Fruit fly (Drosophila melanogaster) ovary, adult (tissue): ENCODE data around the gene mRpS6.

ENCODE experiments used
- CG17801 ChIP-seq: fragments of 200-800 bp; optimal IDR thresholded peaks from 2 replicates; lab custom pipeline; 2019; ENCODE audit warnings: missing biosample characterization, mild to moderate bottlenecking, missing genetic modification characterization, moderate library complexity; ENCODE audit not compliant: partially characterized antibody

Gene mRpS6

dm6 chr3L:4383543-4384325 is 19.4 kb downstream of the mRpS6 start:
- TF ChIP-seq CG17801, result no peak

dm6 chr3L:4384326-4384662 is 19.9 kb downstream of the mRpS6 start, which contains the start of gene slow:
Gene slow (plus strand): TSS chr3L:4384442.
- TF ChIP-seq CG17801, result peak; percentile 12

- TF ChIP-seq CG17801, result no peak
These were observed 23.9 kb downstream of the mRpS6 start for dm6 chr3L:4388215-4388614.

- TF ChIP-seq CG17801, result no peak
These were observed 24.8 kb downstream of the mRpS6 start for dm6 chr3L:4389104-4389503.

- TF ChIP-seq CG17801, result no peak
These were observed 28.5 kb downstream of the mRpS6 start for dm6 chr3L:4392851-4393250.

- no peak for TF ChIP-seq CG17801
These were observed 29.3 kb downstream of the mRpS6 start for dm6 chr3L:4393642-4394041.

- TF ChIP-seq CG17801, result no peak
These were observed 31.2 kb downstream of the mRpS6 start for dm6 chr3L:4395501-4396073.

- no peak for TF ChIP-seq CG17801
These were observed 32.0 kb downstream of the mRpS6 start for dm6 chr3L:4396372-4396771.

dm6 chr3L:4397137-4397536 is 32.8 kb downstream of the mRpS6 start:
- no peak for TF ChIP-seq CG17801

- TF ChIP-seq CG17801, result no peak
These were observed 33.5 kb downstream of the mRpS6 start for dm6 chr3L:4397874-4398273.

dm6 chr3L:4399905-4400304 is 35.6 kb downstream of the mRpS6 start:
- no peak for TF ChIP-seq CG17801

- TF ChIP-seq CG17801, result no peak
These were observed 36.9 kb downstream of the mRpS6 start for dm6 chr3L:4401241-4401640.

- no peak for TF ChIP-seq CG17801
These were observed 38.9 kb downstream of the mRpS6 start, which contains the start of gene Syx17 for dm6 chr3L:4403180-4403769. Gene Syx17 (plus strand): TSS chr3L:4403487.

- TF ChIP-seq CG17801, result no peak
These were observed 41.6 kb downstream of the mRpS6 start, which contains the start of gene CG15019 for dm6 chr3L:4405922-4406321. Gene CG15019 (minus strand): TSS chr3L:4406059.

- peak; percentile 49 for TF ChIP-seq CG17801
These were observed 42.4 kb downstream of the mRpS6 start, which contains the start of gene TP53INP for dm6 chr3L:4406653-4407257. Gene TP53INP (plus strand): TSS chr3L:4406943.

- TF ChIP-seq CG17801, result no peak
These were observed 43.4 kb downstream of the mRpS6 start for dm6 chr3L:4407743-4408142.
